Fruit fly (Drosophila melanogaster) whole organism, adult: ENCODE data around the gene ddbt.

Source experiments
- CG11617 ChIP-seq: fragments of 200-800 bp; sonication (Bioruptor generic); optimal IDR thresholded peaks from 2 replicates; lab custom pipeline; 2017; ENCODE audit warnings: mild to moderate bottlenecking, missing biosample characterization, missing genetic modification reagents, missing genetic modification characterization
- CG1620 ChIP-seq: fragments of 200-800 bp; sonication (Bioruptor generic); optimal IDR thresholded peaks from 2 replicates; lab custom pipeline; 2016; ENCODE audit warnings: missing biosample characterization, missing genetic modification characterization
- CG33017 ChIP-seq: fragments of 200-800 bp; sonication (Bioruptor generic); optimal IDR thresholded peaks from 2 replicates; lab custom pipeline; 2018; ENCODE audit warnings: missing biosample characterization, mild to moderate bottlenecking, missing genetic modification characterization, moderate library complexity
- CG5204 ChIP-seq: fragments of 200-800 bp; sonication (Bioruptor generic); optimal IDR thresholded peaks from 2 replicates; lab custom pipeline; 2016; ENCODE audit warnings: missing biosample characterization, missing genetic modification characterization
- cic ChIP-seq: fragments of 200-800 bp; sonication (Bioruptor generic); optimal IDR thresholded peaks from 2 replicates; lab custom pipeline; 2017; ENCODE audit warnings: missing biosample characterization, mild to moderate bottlenecking, missing genetic modification characterization, moderate library complexity
- toe ChIP-seq: fragments of 200-800 bp; sonication (Bioruptor generic); optimal IDR thresholded peaks from 2 replicates; lab custom pipeline; 2016; ENCODE audit warnings: missing biosample characterization, missing genetic modification characterization

DNA sequence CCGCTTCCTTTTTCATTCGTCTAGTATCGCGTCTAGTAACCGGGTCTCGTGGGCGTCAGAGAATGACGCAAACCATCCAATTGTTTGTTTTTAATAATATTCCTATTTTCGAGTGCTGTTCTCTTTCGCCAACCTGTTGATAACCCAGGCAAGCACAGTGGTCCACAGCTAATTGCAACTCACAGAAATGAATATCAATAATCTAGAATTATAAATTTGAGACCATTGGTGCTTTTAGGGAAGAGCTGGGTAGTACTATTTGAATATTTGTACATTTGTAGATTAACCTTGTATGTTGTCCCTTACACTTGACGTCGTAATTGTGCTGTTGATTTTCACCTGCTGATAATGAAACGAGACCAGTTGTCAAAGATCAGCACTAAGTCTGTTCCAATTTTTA is 32.9 kb downstream of the ddbt start:
- TF ChIP-seq CG33017, result no peak
- TF ChIP-seq CG11617 (GFP tag; lab: Kevin White, UChicago), result no peak
- no peak for TF ChIP-seq CG5204 (GFP tag; lab: Kevin White, UChicago)
- no peak for TF ChIP-seq CG1620 (GFP tag; lab: Kevin White, UChicago)
- peak; percentile 28 for TF ChIP-seq cic (GFP tag; lab: Kevin White, UChicago)
- TF ChIP-seq toe (GFP tag; lab: Kevin White, UChicago), result no peak
